Fruit fly (Drosophila melanogaster) whole organism, embryonic: ENCODE data around the gene CG14805.
A peak's percentile ranks its signal among the peaks of the same experiment; 100 is the strongest.

ENCODE experiments used
- CG17359 ChIP-seq: fragments of 200-800 bp; sonication (Bioruptor generic); optimal IDR thresholded peaks from 3 replicates; lab custom pipeline; 2018; ENCODE audit warnings: missing biosample characterization, mild to moderate bottlenecking, missing genetic modification characterization, moderate library complexity
- CG34422 ChIP-seq: fragments of 200-800 bp; sonication (Bioruptor generic); IDR thresholded peaks from 3 replicates; pipeline ENCODE4 v1.3.6; 2022; ENCODE audit warnings: missing biosample characterization, missing genetic modification characterization
- CG9609 ChIP-seq: fragments of 200-800 bp; sonication (Bioruptor generic); optimal IDR thresholded peaks from 3 replicates; lab custom pipeline; 2016; ENCODE audit warnings: missing biosample characterization, missing genetic modification characterization
- D19A ChIP-seq: fragments of 200-800 bp; optimal IDR thresholded peaks from 3 replicates; lab custom pipeline; 2019; ENCODE audit warnings: missing biosample characterization, mild to moderate bottlenecking, missing genetic modification characterization, moderate library complexity
- Dll ChIP-seq: fragments of 200-800 bp; sonication (Bioruptor generic); IDR thresholded peaks from 4 replicates; pipeline ENCODE4 v1.3.6; 2022; ENCODE audit warnings: missing biosample characterization, missing genetic modification characterization; ENCODE audit not compliant: partially characterized antibody
- PHDP ChIP-seq: fragments of 200-800 bp; sonication (Bioruptor generic); optimal IDR thresholded peaks from 3 replicates; lab custom pipeline; 2018; ENCODE audit warnings: missing biosample characterization, mild to moderate bottlenecking, missing genetic modification characterization, moderate library complexity
- gsb ChIP-seq: fragments of 200-800 bp; sonication (Bioruptor generic); IDR thresholded peaks from 2 replicates; pipeline ENCODE4 v1.3.6; 2022; ENCODE audit warnings: missing biosample characterization, missing genetic modification characterization

- TF ChIP-seq CG34422 (GFP tag; lab: Robert Waterston, UW) (no peak), gsb (GFP tag; lab: Robert Waterston, UW) (no peak), Dll (GFP tag; lab: Robert Waterston, UW) (0 out of 4 replicates have a peak, but pooled peaks have one; percentile 8), D19A (tag; lab: Kevin White, UChicago) (no peak), PHDP (tag; lab: Kevin White, UChicago) (no peak), CG17359 (tag; lab: Kevin White, UChicago) (no peak), CG9609 (no peak)
These were observed 45.9 kb upstream of the CG14805 start for dm6 chrX:1831219-1831555.
